Fruit fly (Drosophila melanogaster): ENCODE results near the gene CG4502.

DNA sequence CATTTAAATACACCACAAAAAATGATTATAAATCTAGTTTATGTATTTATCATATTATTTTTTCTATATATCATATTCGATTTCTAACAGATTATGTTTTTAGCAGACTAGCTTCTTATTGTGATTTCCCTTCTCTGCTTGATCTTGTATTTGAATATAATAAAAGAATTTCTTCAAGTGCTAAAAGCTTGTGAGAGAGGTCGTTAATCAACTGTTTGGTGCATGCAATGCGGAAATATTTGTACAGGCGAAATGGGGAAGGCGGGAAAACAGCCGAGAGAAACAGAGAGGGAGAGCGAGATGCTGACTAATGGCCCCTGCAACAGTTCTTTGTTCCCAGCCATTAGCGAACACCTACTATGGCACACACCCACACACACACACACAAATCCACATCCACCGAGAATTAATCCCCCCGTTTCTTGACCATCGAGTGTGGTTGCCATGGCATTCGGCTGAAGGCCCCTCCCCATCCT lies 4.4 kb downstream of the CG4502 start:
- no peak for TF ChIP-seq CG8478 (optimal IDR thresholded peaks at IDR 0.05)
- no peak for TF ChIP-seq CTCF (optimal IDR thresholded peaks at IDR 0.05)

Data from S2 (cell line).